Fruit fly (Drosophila melanogaster): ENCODE data around the gene drongo.
A peak's percentile ranks its signal among the peaks of the same experiment; 100 is the strongest.

drongo gene

DNA sequence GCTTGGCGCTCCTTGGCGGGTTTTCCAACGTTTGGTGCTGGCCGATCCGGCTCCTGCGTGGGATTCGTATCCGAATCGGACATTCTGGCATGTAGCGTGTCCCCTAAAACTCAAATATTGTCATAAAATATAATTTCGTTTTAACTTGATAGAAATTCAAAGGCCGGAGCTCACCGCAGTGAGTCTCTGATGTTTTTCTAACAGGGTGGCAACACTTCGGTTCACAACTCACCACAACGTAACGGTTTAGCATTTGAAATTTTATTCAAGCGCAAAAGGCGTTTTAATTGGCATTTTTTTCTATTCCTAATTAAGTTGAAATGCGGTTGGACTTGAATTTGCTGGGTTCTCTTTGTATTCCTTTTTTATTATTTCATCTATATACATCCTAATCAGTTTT lies 34.1 kb upstream of the drongo start, which contains the start of gene CG15824:
Gene CG15824 (minus strand): TSS at position 172 of the 400 bp plus-strand sequence.
- TF ChIP-seq brk (GFP tag; optimal IDR thresholded peaks at IDR 0.05), result no peak
- peak; percentile 33 for TF ChIP-seq Myc (optimal IDR thresholded peaks at IDR 0.05)
- TF ChIP-seq lola (GFP tag; optimal IDR thresholded peaks at IDR 0.05), result no peak
- no peak for TF ChIP-seq Hr78 (GFP tag; optimal IDR thresholded peaks at IDR 0.05)
- TF ChIP-seq N (GFP tag; optimal IDR thresholded peaks at IDR 0.05), result no peak

DNA sequence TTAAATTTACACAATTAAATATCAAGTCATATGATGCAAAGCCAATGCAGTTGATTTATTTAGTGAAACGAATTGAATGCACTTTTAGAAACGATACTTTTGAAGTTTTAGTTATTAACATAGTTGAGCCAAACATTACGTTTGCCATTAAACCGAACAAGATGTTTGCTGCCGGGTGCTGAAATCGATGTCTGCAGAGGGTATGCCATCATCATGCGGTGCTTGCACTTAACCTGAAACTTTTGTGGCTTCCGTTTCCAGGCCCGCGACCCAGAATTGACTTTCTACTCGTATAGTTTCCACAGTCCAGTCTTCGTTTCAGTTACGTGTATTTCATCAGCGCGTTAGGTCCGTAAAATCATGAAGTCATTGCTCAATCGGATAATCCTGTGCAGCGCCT lies 26.1 kb upstream of the drongo start, which contains the start of gene ninaA:
Gene ninaA (plus strand): TSS at position 301 of the 400 bp plus-strand sequence.
- no peak for TF ChIP-seq Hr78 (GFP tag; optimal IDR thresholded peaks at IDR 0.05)
- no peak for TF ChIP-seq foxo (GFP tag; optimal IDR thresholded peaks at IDR 0.05)

DNA sequence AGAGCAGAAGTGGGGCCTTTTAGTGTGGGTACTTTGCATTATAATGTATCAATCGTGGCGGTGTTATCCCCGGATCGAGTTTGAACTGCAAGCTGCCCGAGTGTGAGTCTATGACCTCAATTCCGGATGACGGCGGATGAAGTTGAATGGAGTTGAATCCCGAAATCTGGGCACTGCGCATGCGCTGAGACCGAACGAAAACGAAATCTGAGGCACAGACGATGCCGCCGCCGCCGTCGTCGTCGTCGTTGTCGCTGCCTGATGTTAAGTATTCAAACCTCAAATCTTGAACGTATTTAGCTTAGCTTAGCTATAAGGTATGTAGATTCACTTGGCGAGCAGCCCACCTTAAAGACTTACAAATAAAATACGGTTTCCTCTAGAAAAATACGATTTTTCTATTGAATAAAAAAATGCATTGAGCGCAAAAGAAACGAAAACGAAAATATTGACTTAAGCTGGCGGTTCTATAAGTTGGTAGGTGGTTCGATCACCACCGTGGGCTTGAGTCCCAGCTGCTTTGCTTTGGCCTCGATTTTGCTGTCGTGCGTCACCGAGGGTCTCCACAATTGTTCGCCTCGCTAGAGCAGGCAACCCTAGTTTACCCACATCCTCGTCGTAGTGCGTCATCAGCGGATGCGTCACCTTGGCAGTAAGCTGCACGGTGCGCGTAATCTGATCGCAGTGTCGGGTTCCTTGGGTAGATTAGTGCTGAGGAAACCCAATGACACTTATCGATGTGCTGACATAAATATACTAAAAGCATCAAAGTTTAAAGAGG lies 23.0 kb upstream of the drongo start:
- TF ChIP-seq sv (GFP tag; optimal IDR thresholded peaks at IDR 0.05) (no peak), GATAd (GFP tag; optimal IDR thresholded peaks at IDR 0.05) (no peak), Dif (GFP tag; optimal IDR thresholded peaks at IDR 0.05; ENCODE audit: partially characterized antibody) (peak; percentile 45)

DNA sequence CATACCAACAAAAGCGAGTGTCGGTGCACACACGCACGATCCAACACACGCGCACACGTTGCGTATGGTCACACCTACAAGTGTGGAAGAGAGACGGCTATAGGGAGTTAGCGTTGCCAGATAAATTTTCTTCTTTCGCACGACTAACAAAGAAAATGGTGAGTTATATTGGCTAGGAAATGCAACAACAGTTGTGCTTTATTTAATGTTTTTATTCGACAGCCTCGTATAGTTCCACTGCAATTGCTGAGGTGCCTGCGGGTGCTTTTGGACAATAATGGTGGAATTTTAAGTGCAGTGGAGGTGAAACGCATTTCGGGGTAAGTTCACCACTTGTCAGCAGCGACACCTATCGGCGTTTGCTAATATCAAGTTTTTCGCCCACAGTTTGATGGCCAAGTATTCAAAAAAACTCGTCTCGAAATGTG lies 20.6 kb upstream of the drongo start:
- TF ChIP-seq woc (GFP tag; optimal IDR thresholded peaks at IDR 0.05) (no peak), CrebA (GFP tag; optimal IDR thresholded peaks at IDR 0.05; ENCODE audit: borderline replicate concordance) (no peak), fru (GFP tag; optimal IDR thresholded peaks at IDR 0.05) (no peak), psq (GFP tag; optimal IDR thresholded peaks at IDR 0.05) (no peak), Hr83 (GFP tag; optimal IDR thresholded peaks at IDR 0.05; ENCODE audit: poor library complexity, severe bottlenecking) (peak; percentile 55), Abd-B (GFP tag; optimal IDR thresholded peaks at IDR 0.05) (no peak), rgr (GFP tag; optimal IDR thresholded peaks at IDR 0.05) (peak; percentile 31), br (GFP tag; optimal IDR thresholded peaks at IDR 0.05) (no peak), Rel (GFP tag; optimal IDR thresholded peaks at IDR 0.05) (no peak), Rel (tag; optimal IDR thresholded peaks at IDR 0.05) (no peak), Jra (GFP tag; optimal IDR thresholded peaks at IDR 0.05) (peak; percentile 26), lola (GFP tag; optimal IDR thresholded peaks at IDR 0.05) (no peak), HLH106 (tag; optimal IDR thresholded peaks at IDR 0.05) (peak; percentile 13), jim (GFP tag; optimal IDR thresholded peaks at IDR 0.05) (no peak), Hnf4 (GFP tag; optimal IDR thresholded peaks at IDR 0.05) (no peak), tai (GFP tag; optimal IDR thresholded peaks at IDR 0.05) (no peak), pan (optimal IDR thresholded peaks at IDR 0.05) (no peak), foxo (GFP tag; optimal IDR thresholded peaks at IDR 0.05) (no peak), GATAd (GFP tag; optimal IDR thresholded peaks at IDR 0.05) (peak; percentile 15), CG32264 (GFP tag; optimal IDR thresholded peaks at IDR 0.05) (no peak), dl (GFP tag; optimal IDR thresholded peaks at IDR 0.05; ENCODE audit: insufficient read depth in 1 of 2, partially characterized antibody in 2 of 2) (no peak), dsf (GFP tag; optimal IDR thresholded peaks at IDR 0.05; ENCODE audit: borderline replicate concordance) (no peak), Vsx2 (GFP tag; optimal IDR thresholded peaks at IDR 0.05; ENCODE audit: partially characterized antibody) (no peak), dmrt93B (GFP tag; optimal IDR thresholded peaks at IDR 0.05) (no peak), CG9705 (GFP tag; optimal IDR thresholded peaks at IDR 0.05) (no peak), Dif (GFP tag; optimal IDR thresholded peaks at IDR 0.05; ENCODE audit: partially characterized antibody) (peak; percentile 29), Myc (optimal IDR thresholded peaks at IDR 0.05) (peak; percentile 80), h (GFP tag; optimal IDR thresholded peaks at IDR 0.05) (peak; percentile 34), Hr78 (GFP tag; optimal IDR thresholded peaks at IDR 0.05) (no peak), OdsH (GFP tag; optimal IDR thresholded peaks at IDR 0.05) (peak; percentile 3), N (GFP tag; optimal IDR thresholded peaks at IDR 0.05) (no peak), ey (GFP tag; optimal IDR thresholded peaks at IDR 0.05) (no peak)

Data from whole organism, wandering third instar larva.